Worm (Caenorhabditis elegans) whole organism, L3 larva: ENCODE data around the gene snr-4.
A peak's percentile ranks its signal among the peaks of the same experiment; 100 is the strongest.
"Not testable (repeated sequence)": the region's sequence is repeated elsewhere in the genome, so short reads cannot be mapped to it uniquely, and the experiment has no call there.

Experiments used
- ZK546.5 ChIP-seq: sonication (generic microtip); optimal IDR thresholded peaks from 2 replicates; lab custom pipeline; 2017; ENCODE audit warnings: missing biosample characterization, missing genetic modification characterization
- aly-2 ChIP-seq: fragments of 150-350 bp; optimal IDR thresholded peaks from 2 replicates; lab custom pipeline; 2014; ENCODE audit warnings: missing biosample characterization, missing genetic modification characterization
- ama-1 ChIP-seq: fragments of 150-350 bp; optimal IDR thresholded peaks from 2 replicates; lab custom pipeline; 2018
- ceh-28 ChIP-seq: fragments of 150-350 bp; optimal IDR thresholded peaks from 2 replicates; lab custom pipeline; 2014; ENCODE audit warnings: missing biosample characterization, missing genetic modification reagents, missing genetic modification characterization
- ceh-82 ChIP-seq: fragments of 150-350 bp; optimal IDR thresholded peaks from 2 replicates; lab custom pipeline; 2014; ENCODE audit warnings: missing biosample characterization, missing genetic modification characterization
- ceh-9 ChIP-seq: sonication (generic microtip); optimal IDR thresholded peaks from 2 replicates; lab custom pipeline; 2018; ENCODE audit warnings: missing biosample characterization, missing genetic modification characterization
- egl-27 ChIP-seq: sonication (generic microtip); optimal IDR thresholded peaks from 4 replicates; lab custom pipeline; 2017; ENCODE audit warnings: missing biosample characterization, missing genetic modification reagents, missing genetic modification characterization
- egl-5 ChIP-seq: fragments of 150-350 bp; optimal IDR thresholded peaks from 2 replicates; lab custom pipeline; 2017; ENCODE audit warnings: missing biosample characterization, missing genetic modification reagents, missing genetic modification characterization, inconsistent platforms
- elt-2 ChIP-seq: sonication (generic microtip); optimal IDR thresholded peaks from 2 replicates; lab custom pipeline; 2016; ENCODE audit warnings: missing genetic modification reagents, mild to moderate bottlenecking, missing genetic modification characterization, missing compliant biosample characterization
- elt-3 ChIP-seq, 3 experiments: fragments of 150-350 bp in 1 of 3; sonication (generic microtip) in 2 of 3; optimal IDR thresholded peaks; 2 replicates in 2 of 3; 4 replicates in 1 of 3; lab custom pipeline; 2014 to 2017; ENCODE audit warnings: missing biosample characterization in 3 of 3, missing genetic modification characterization in 3 of 3
- eor-1 ChIP-seq, 2 experiments: fragments of 150-350 bp; optimal IDR thresholded peaks; 2 replicates each; lab custom pipeline; 2014 to 2018; ENCODE audit warnings: missing biosample characterization in 2 of 2, missing genetic modification characterization in 2 of 2
- fkh-10 ChIP-seq: sonication (generic microtip); optimal IDR thresholded peaks from 2 replicates; lab custom pipeline; 2017; ENCODE audit warnings: missing biosample characterization, missing genetic modification reagents, missing genetic modification characterization
- jun-1 ChIP-seq: fragments of 150-350 bp; optimal IDR thresholded peaks from 2 replicates; lab custom pipeline; 2014; ENCODE audit warnings: missing biosample characterization, missing genetic modification reagents, missing genetic modification characterization
- lsy-12 ChIP-seq: sonication (generic microtip); optimal IDR thresholded peaks from 2 replicates; lab custom pipeline; 2016; ENCODE audit warnings: mild to moderate bottlenecking, missing genetic modification characterization, missing compliant biosample characterization
- mdl-1 ChIP-seq: fragments of 150-350 bp; optimal IDR thresholded peaks from 2 replicates; lab custom pipeline; 2014; ENCODE audit warnings: missing biosample characterization, missing genetic modification characterization
- nfya-1 ChIP-seq: sonication (generic microtip); optimal IDR thresholded peaks from 2 replicates; lab custom pipeline; 2017; ENCODE audit warnings: missing genetic modification characterization, mild to moderate bottlenecking, missing compliant biosample characterization, antibody characterized with exemption, moderate library complexity; ENCODE audit not compliant: insufficient read depth
- nhr-12 ChIP-seq: fragments of 150-350 bp; optimal IDR thresholded peaks from 2 replicates; lab custom pipeline; 2014; ENCODE audit warnings: missing biosample characterization, missing genetic modification characterization
- nhr-237 ChIP-seq: fragments of 150-350 bp; optimal IDR thresholded peaks from 2 replicates; lab custom pipeline; 2014; ENCODE audit warnings: missing biosample characterization, missing genetic modification characterization
- nhr-28 ChIP-seq: fragments of 150-350 bp; optimal IDR thresholded peaks from 2 replicates; lab custom pipeline; 2014; ENCODE audit warnings: missing biosample characterization, missing genetic modification characterization
- nhr-43 ChIP-seq: sonication (generic microtip); optimal IDR thresholded peaks from 2 replicates; lab custom pipeline; 2016; ENCODE audit warnings: mild to moderate bottlenecking, missing genetic modification characterization, missing compliant biosample characterization; ENCODE audit not compliant: poor library complexity, severe bottlenecking
- nhr-77 ChIP-seq: fragments of 150-350 bp; optimal IDR thresholded peaks from 2 replicates; lab custom pipeline; 2014; ENCODE audit warnings: missing biosample characterization, missing genetic modification characterization
- pha-4 ChIP-seq: fragments of 150-350 bp; optimal IDR thresholded peaks from 2 replicates; lab custom pipeline; 2014; ENCODE audit warnings: missing biosample characterization, missing genetic modification reagents, missing genetic modification characterization
- pqm-1 ChIP-seq: fragments of 150-350 bp; optimal IDR thresholded peaks from 2 replicates; lab custom pipeline; 2017; ENCODE audit warnings: missing biosample characterization, missing genetic modification characterization, inconsistent platforms
- skn-1 ChIP-seq: fragments of 150-350 bp; optimal IDR thresholded peaks from 2 replicates; lab custom pipeline; 2014; ENCODE audit warnings: missing biosample characterization, missing genetic modification characterization
- snpc-4 ChIP-seq: fragments of 150-350 bp; optimal IDR thresholded peaks from 2 replicates; lab custom pipeline; 2014; ENCODE audit warnings: missing biosample characterization, missing genetic modification characterization
- tbx-2 ChIP-seq: sonication (generic microtip); optimal IDR thresholded peaks from 2 replicates; lab custom pipeline; 2016; ENCODE audit warnings: mild to moderate bottlenecking, missing genetic modification characterization, missing compliant biosample characterization
- unc-39 ChIP-seq: sonication (generic microtip); optimal IDR thresholded peaks from 4 replicates; lab custom pipeline; 2017; ENCODE audit warnings: missing biosample characterization, missing genetic modification characterization
- unc-62 ChIP-seq: fragments of 150-350 bp; sonication (generic microtip); optimal IDR thresholded peaks from 4 replicates; lab custom pipeline; 2014; ENCODE audit warnings: missing biosample characterization, missing genetic modification reagents, missing genetic modification characterization
- zag-1 ChIP-seq: fragments of 150-350 bp; optimal IDR thresholded peaks from 2 replicates; lab custom pipeline; 2014; ENCODE audit warnings: missing biosample characterization, missing genetic modification characterization
- ztf-4 ChIP-seq: fragments of 150-350 bp; optimal IDR thresholded peaks from 2 replicates; lab custom pipeline; 2014; ENCODE audit warnings: missing biosample characterization, missing genetic modification characterization

snr-4 gene

ce11 chrV:12024273-12024672, 44.8 kb upstream of the snr-4 start (continued):
- TF ChIP-seq tbx-2 (no peak), ZK546.5 (tag; lab: Kevin White, UChicago) (no peak), nhr-12 (tag; lab: Kevin White, UChicago) (no peak), unc-39 (no peak), lsy-12 (no peak)

ce11 chrV:12020940-12021339, 41.4 kb upstream of the snr-4 start:
- TF ChIP-seq ztf-4 = no peak
- TF ChIP-seq elt-2 = peak; percentile 39
- TF ChIP-seq pqm-1 = peak; percentile 70

- not testable (repeated sequence) for TF ChIP-seq nhr-12 (tag; lab: Kevin White, UChicago); nhr-28 (tag; lab: Kevin White, UChicago); ztf-4
Measured at ce11 chrV:12020026-12020425, 40.5 kb upstream of the snr-4 start, which contains the start of gene F10C2.3. Gene F10C2.3 (plus strand): TSS chrV:12020326.

- peak; percentile 65 for TF ChIP-seq pha-4 (tag; lab: Kevin White, UChicago)
- TF ChIP-seq egl-27 (tag; lab: Kevin White, UChicago) = no peak
- no peak for TF ChIP-seq mdl-1 (tag; lab: Kevin White, UChicago)
- no peak for TF ChIP-seq snpc-4 (tag; lab: Kevin White, UChicago)
- TF ChIP-seq ceh-9 = no peak
- TF ChIP-seq ama-1 (lab: Kevin White, UChicago) = no peak
- peak; percentile 52 for TF ChIP-seq elt-2
- TF ChIP-seq pqm-1 = peak; percentile 50
- TF ChIP-seq unc-62 (GFP tag; lab: Kevin White, UChicago) = no peak
- TF ChIP-seq nhr-77 = no peak
- no peak for TF ChIP-seq nhr-43 (tag; lab: Kevin White, UChicago)
Measured at ce11 chrV:12013298-12013697, 33.8 kb upstream of the snr-4 start, which contains the start of gene add-2. Gene add-2 (minus strand): TSS chrV:12013406.

- no peak for TF ChIP-seq eor-1 (tag; optimal IDR thresholded peaks at IDR 0.05; lab: Kevin White, UChicago)
- no peak for TF ChIP-seq pha-4 (tag; lab: Kevin White, UChicago)
- TF ChIP-seq zag-1 (tag; lab: Kevin White, UChicago) = no peak
- TF ChIP-seq elt-2 = peak; percentile 0
- no peak for TF ChIP-seq nfya-1
- no peak for TF ChIP-seq aly-2 (tag; lab: Kevin White, UChicago)
- TF ChIP-seq elt-3 (tag; optimal IDR thresholded peaks at IDR 0.05; lab: Kevin White, UChicago) = peak in 1 of 3 experiments; percentile 16
- no peak for TF ChIP-seq ceh-28 (tag; lab: Kevin White, UChicago)
- no peak for TF ChIP-seq jun-1
- TF ChIP-seq nhr-43 (tag; lab: Kevin White, UChicago) = no peak
Measured at ce11 chrV:12011686-12012085, 32.2 kb upstream of the snr-4 start.

- TF ChIP-seq fkh-10 (GFP tag; lab: Kevin White, UChicago) = no peak
- TF ChIP-seq skn-1 (tag; lab: Kevin White, UChicago) = no peak
- no peak for TF ChIP-seq ama-1 (lab: Kevin White, UChicago)
- TF ChIP-seq nhr-237 (tag; lab: Kevin White, UChicago) = no peak
- TF ChIP-seq nhr-28 (tag; lab: Kevin White, UChicago) = no peak
- no peak for TF ChIP-seq ceh-82
- no peak for TF ChIP-seq aly-2 (tag; lab: Kevin White, UChicago)
- TF ChIP-seq zag-1 (tag; lab: Kevin White, UChicago) = no peak
- TF ChIP-seq unc-39 = no peak
- no peak for TF ChIP-seq nfya-1
- no peak for TF ChIP-seq tbx-2
- no peak for TF ChIP-seq unc-62 (GFP tag; lab: Kevin White, UChicago)
- TF ChIP-seq jun-1 = no peak
- TF ChIP-seq pha-4 (tag; lab: Kevin White, UChicago) = no peak
- TF ChIP-seq egl-5 = no peak
- no peak for TF ChIP-seq eor-1 (tag; optimal IDR thresholded peaks at IDR 0.05; lab: Kevin White, UChicago)
- no peak for TF ChIP-seq elt-3 (tag; optimal IDR thresholded peaks at IDR 0.05; lab: Kevin White, UChicago)
- TF ChIP-seq, all 47 proteins: peak for 0
Measured at ce11 chrV:12006495-12006894, 27.0 kb upstream of the snr-4 start, which contains the start of gene F57F5.3. Gene F57F5.3 (minus strand): TSS chrV:12006595.
